Worm (Caenorhabditis elegans): ENCODE data around the gene aptf-2.

The aptf-2 gene

ce11 chrIV:13381823-13382222, 34.0 kb downstream of the aptf-2 start, which contains the start of gene emc-3:
Gene emc-3 (minus strand): TSS chrIV:13381923.
- TF ChIP-seq med-1 (GFP tag; optimal IDR thresholded peaks at IDR 0.05; ENCODE audit: insufficient read depth) (no peak), ztf-29 (GFP tag; IDR thresholded peaks at IDR 0.05) (no peak), ztf-23 (GFP tag; IDR thresholded peaks at IDR 0.05) (no peak), klf-2 (GFP tag; conservative IDR thresholded peaks at IDR 0.05) (no peak), T22C8.4 (GFP tag; IDR thresholded peaks at IDR 0.05) (no peak), ref-1 (GFP tag; conservative IDR thresholded peaks at IDR 0.05) (no peak), flt-1 (GFP tag; IDR thresholded peaks at IDR 0.05) (no peak), cog-1 (tag; optimal IDR thresholded peaks at IDR 0.05) (no peak), tab-1 (GFP tag; IDR thresholded peaks at IDR 0.05) (no peak)

ce11 chrIV:13380506-13380905, 35.3 kb downstream of the aptf-2 start:
- TF ChIP-seq klf-2 (GFP tag; conservative IDR thresholded peaks at IDR 0.05): no peak
- TF ChIP-seq ztf-29 (GFP tag; IDR thresholded peaks at IDR 0.05): no peak
- TF ChIP-seq ztf-23 (GFP tag; IDR thresholded peaks at IDR 0.05): no peak
- no peak for TF ChIP-seq flt-1 (GFP tag; IDR thresholded peaks at IDR 0.05)
- TF ChIP-seq cog-1 (tag; optimal IDR thresholded peaks at IDR 0.05): no peak
- no peak for TF ChIP-seq T22C8.4 (GFP tag; IDR thresholded peaks at IDR 0.05)
- no peak for TF ChIP-seq med-1 (GFP tag; optimal IDR thresholded peaks at IDR 0.05; ENCODE audit: insufficient read depth)

ce11 chrIV:13377716-13378115, 38.1 kb downstream of the aptf-2 start, which contains the start of gene mau-8:
Gene mau-8 (plus strand): TSS chrIV:13378016.
- TF ChIP-seq klf-2 (GFP tag; conservative IDR thresholded peaks at IDR 0.05) (no peak), ztf-29 (GFP tag; IDR thresholded peaks at IDR 0.05) (no peak), med-1 (GFP tag; optimal IDR thresholded peaks at IDR 0.05; ENCODE audit: insufficient read depth) (no peak), cog-1 (tag; optimal IDR thresholded peaks at IDR 0.05) (no peak), ztf-23 (GFP tag; IDR thresholded peaks at IDR 0.05) (no peak), ref-1 (GFP tag; conservative IDR thresholded peaks at IDR 0.05) (no peak), T22C8.4 (GFP tag; IDR thresholded peaks at IDR 0.05) (no peak), tab-1 (GFP tag; IDR thresholded peaks at IDR 0.05) (no peak), flt-1 (GFP tag; IDR thresholded peaks at IDR 0.05) (no peak)

- no peak for TF ChIP-seq cog-1 (tag; optimal IDR thresholded peaks at IDR 0.05)
- no peak for TF ChIP-seq med-1 (GFP tag; optimal IDR thresholded peaks at IDR 0.05; ENCODE audit: insufficient read depth)
- TF ChIP-seq tab-1 (GFP tag; IDR thresholded peaks at IDR 0.05): no peak
- TF ChIP-seq T22C8.4 (GFP tag; IDR thresholded peaks at IDR 0.05): peak; percentile 55
Measured at ce11 chrIV:13374918-13375317, 40.9 kb downstream of the aptf-2 start.

- TF ChIP-seq klf-2 (GFP tag; conservative IDR thresholded peaks at IDR 0.05) (no peak), cog-1 (tag; optimal IDR thresholded peaks at IDR 0.05) (no peak), med-1 (GFP tag; optimal IDR thresholded peaks at IDR 0.05; ENCODE audit: insufficient read depth) (no peak), ztf-29 (GFP tag; IDR thresholded peaks at IDR 0.05) (no peak), ztf-23 (GFP tag; IDR thresholded peaks at IDR 0.05) (no peak), ref-1 (GFP tag; conservative IDR thresholded peaks at IDR 0.05) (no peak), T22C8.4 (GFP tag; IDR thresholded peaks at IDR 0.05) (no peak)
Measured at ce11 chrIV:13371699-13372098, 44.2 kb downstream of the aptf-2 start, which contains the start of gene Y62E10A.6. Gene Y62E10A.6 (plus strand): TSS chrIV:13371999.

- TF ChIP-seq med-1 (GFP tag; optimal IDR thresholded peaks at IDR 0.05; ENCODE audit: insufficient read depth) (no peak), tab-1 (GFP tag; IDR thresholded peaks at IDR 0.05) (no peak), klf-2 (GFP tag; conservative IDR thresholded peaks at IDR 0.05) (no peak), cog-1 (tag; optimal IDR thresholded peaks at IDR 0.05) (no peak), ref-1 (GFP tag; conservative IDR thresholded peaks at IDR 0.05) (no peak), ztf-29 (GFP tag; IDR thresholded peaks at IDR 0.05) (no peak), ztf-23 (GFP tag; IDR thresholded peaks at IDR 0.05) (no peak), T22C8.4 (GFP tag; IDR thresholded peaks at IDR 0.05) (no peak), flt-1 (GFP tag; IDR thresholded peaks at IDR 0.05) (no peak)
Measured at ce11 chrIV:13370235-13370739, 45.6 kb downstream of the aptf-2 start, which contains the start of the genes rla-2, popl-7 and Y62E10A.24. Gene rla-2 (minus strand): TSS chrIV:13370285. Gene popl-7 (plus strand): TSS chrIV:13370689. Gene Y62E10A.24 (plus strand): TSS chrIV:13370710.

- no peak for TF ChIP-seq ztf-29 (GFP tag; IDR thresholded peaks at IDR 0.05)
- TF ChIP-seq cog-1 (tag; optimal IDR thresholded peaks at IDR 0.05): no peak
- TF ChIP-seq ref-1 (GFP tag; conservative IDR thresholded peaks at IDR 0.05): no peak
- no peak for TF ChIP-seq klf-2 (GFP tag; conservative IDR thresholded peaks at IDR 0.05)
- TF ChIP-seq T22C8.4 (GFP tag; IDR thresholded peaks at IDR 0.05): no peak
- TF ChIP-seq flt-1 (GFP tag; IDR thresholded peaks at IDR 0.05): no peak
- no peak for TF ChIP-seq med-1 (GFP tag; optimal IDR thresholded peaks at IDR 0.05; ENCODE audit: insufficient read depth)
- TF ChIP-seq ztf-23 (GFP tag; IDR thresholded peaks at IDR 0.05): no peak
- no peak for TF ChIP-seq tab-1 (GFP tag; IDR thresholded peaks at IDR 0.05)
Measured at ce11 chrIV:13369120-13369842, 46.6 kb downstream of the aptf-2 start, which contains the start of gene agt-1. Gene agt-1 (minus strand): TSS chrIV:13369412.

ce11 chrIV:13364869-13365268, 51.0 kb downstream of the aptf-2 start, which contains the start of gene srsx-25:
Gene srsx-25 (plus strand): TSS chrIV:13365169.
- no peak for TF ChIP-seq klf-2 (GFP tag; conservative IDR thresholded peaks at IDR 0.05)
- no peak for TF ChIP-seq cog-1 (tag; optimal IDR thresholded peaks at IDR 0.05)
- TF ChIP-seq ztf-29 (GFP tag; IDR thresholded peaks at IDR 0.05): no peak
- TF ChIP-seq med-1 (GFP tag; optimal IDR thresholded peaks at IDR 0.05; ENCODE audit: insufficient read depth): no peak
